Fruit fly (Drosophila melanogaster): ENCODE results near the gene CG3430.
A peak's percentile ranks its signal among the peaks of the same experiment; 100 is the strongest.

Gene CG3430

dm6 chr2L:6968013-6968517, 11.3 kb downstream of the CG3430 start (continued):
- TF ChIP-seq CG12391 (tag; optimal IDR thresholded peaks at IDR 0.05) (peak; percentile 50), shn (GFP tag; optimal IDR thresholded peaks at IDR 0.05) (peak; percentile 38), CG34224 (GFP tag; IDR thresholded peaks at IDR 0.05; ENCODE audit: partially characterized antibody) (peak; percentile 64), CG31365 (tag; optimal IDR thresholded peaks at IDR 0.05) (peak; percentile 20), sens (GFP tag) (peak; percentile 92), CG12659 (GFP tag; optimal IDR thresholded peaks at IDR 0.05) (peak; percentile 24), run (tag; optimal IDR thresholded peaks at IDR 0.05) (no peak), az2 (GFP tag; optimal IDR thresholded peaks at IDR 0.05) (peak; percentile 40), slbo (GFP tag; IDR thresholded peaks at IDR 0.05) (peak; percentile 54), Xrp1 (GFP tag; IDR thresholded peaks at IDR 0.05) (peak; percentile 43; the same call in 1 of the 2 replicates), CG7987 (GFP tag; optimal IDR thresholded peaks at IDR 0.05) (no peak), ase (GFP tag; IDR thresholded peaks at IDR 0.05) (peak; percentile 4; the same call in 1 of the 3 replicates), CoRest (tag; optimal IDR thresholded peaks at IDR 0.05) (peak; percentile 5), Dref (GFP tag; IDR thresholded peaks at IDR 0.05) (peak; percentile 59), CG4854 (GFP tag; optimal IDR thresholded peaks at IDR 0.05) (peak; percentile 30), pb (GFP tag; optimal IDR thresholded peaks at IDR 0.05) (peak; percentile 37), CG7372 (GFP tag; IDR thresholded peaks at IDR 0.05) (no peak), CG7928 (GFP tag; optimal IDR thresholded peaks at IDR 0.05) (peak; percentile 86), pzg (GFP tag; optimal IDR thresholded peaks at IDR 0.05) (peak; percentile 46), Rx (GFP tag; IDR thresholded peaks at IDR 0.05) (no peak), CG2875 (GFP tag; optimal IDR thresholded peaks at IDR 0.05) (peak; percentile 55), kay (GFP tag; optimal IDR thresholded peaks at IDR 0.05) (peak; percentile 12), CG7556 (GFP tag; optimal IDR thresholded peaks at IDR 0.05) (peak; percentile 8), CG15269 (tag; optimal IDR thresholded peaks at IDR 0.05) (peak; percentile 41), unpg (GFP tag; optimal IDR thresholded peaks at IDR 0.05) (peak; percentile 64), CrebB (tag; optimal IDR thresholded peaks at IDR 0.05) (peak; percentile 31), CG15514 (GFP tag; optimal IDR thresholded peaks at IDR 0.05) (peak; percentile 4), CG4424 (GFP tag; optimal IDR thresholded peaks at IDR 0.05) (peak; percentile 41), tap (tag; optimal IDR thresholded peaks at IDR 0.05) (peak; percentile 45), ERR (GFP tag; optimal IDR thresholded peaks at IDR 0.05) (peak; percentile 54), Doc3 (GFP tag; IDR thresholded peaks at IDR 0.05; ENCODE audit: partially characterized antibody) (peak; percentile 91), gcm (GFP tag; optimal IDR thresholded peaks at IDR 0.05) (peak; percentile 34), Hr78 (GFP tag; optimal IDR thresholded peaks at IDR 0.05) (no peak), Bdp1 (GFP tag; optimal IDR thresholded peaks at IDR 0.05) (no peak), CG8388 (GFP tag; optimal IDR thresholded peaks at IDR 0.05) (peak; percentile 31), Sox100B (GFP tag; optimal IDR thresholded peaks at IDR 0.05) (no peak)

- TF ChIP-seq nerfin-2 (GFP tag; IDR thresholded peaks at IDR 0.05; ENCODE audit: partially characterized antibody) = no peak
- 0 out of 3 replicates have a peak, but pooled peaks have one; percentile 10 for TF ChIP-seq jigr1 (GFP tag; IDR thresholded peaks at IDR 0.05)
- TF ChIP-seq Med (GFP tag) = peak; percentile 40
- no peak for TF ChIP-seq Fer2 (tag; optimal IDR thresholded peaks at IDR 0.05)
- TF ChIP-seq zen2 (GFP tag; IDR thresholded peaks at IDR 0.05; ENCODE audit: partially characterized antibody) = no peak
- TF ChIP-seq Taf1 (GFP tag; IDR thresholded peaks at IDR 0.05) = no peak
Observed at dm6 chr2L:6970813-6971212, 14.0 kb downstream of the CG3430 start.

All from whole organism, embryonic.